Fruit fly (Drosophila melanogaster) whole organism, embryonic: ENCODE measurements around the gene Est-P.

Source experiments
- ATbp ChIP-seq: fragments of 200-800 bp; sonication (Bioruptor generic); optimal IDR thresholded peaks from 2 replicates; lab custom pipeline; 2017; ENCODE audit warnings: missing biosample characterization, mild to moderate bottlenecking, missing genetic modification characterization, missing genetic modification reagents
- B-H2 ChIP-seq: fragments of 200-800 bp; sonication (Bioruptor generic); optimal IDR thresholded peaks from 2 replicates; lab custom pipeline; 2018; ENCODE audit warnings: missing biosample characterization, mild to moderate bottlenecking, missing genetic modification characterization
- C15 ChIP-seq: fragments of 200-800 bp; sonication (Bioruptor generic); IDR thresholded peaks from 3 replicates; pipeline ENCODE4 v1.3.6; 2022; ENCODE audit warnings: missing biosample characterization, missing genetic modification characterization
- CG10979 ChIP-seq: fragments of 200-800 bp; sonication (Bioruptor generic); optimal IDR thresholded peaks from 2 replicates; lab custom pipeline; 2018; ENCODE audit warnings: missing biosample characterization, mild to moderate bottlenecking, missing genetic modification characterization, moderate library complexity
- CG11456 ChIP-seq: fragments of 200-800 bp; sonication (Bioruptor generic); IDR thresholded peaks from 3 replicates; pipeline ENCODE4 v1.3.6; 2022; ENCODE audit warnings: missing biosample characterization, missing genetic modification characterization
- CG11560 ChIP-seq: fragments of 200-800 bp; sonication (Bioruptor generic); IDR thresholded peaks from 3 replicates; pipeline ENCODE4 v1.3.6; 2022; ENCODE audit warnings: missing biosample characterization, missing genetic modification characterization
- CG12155 ChIP-seq: fragments of 200-800 bp; sonication (Bioruptor generic); optimal IDR thresholded peaks from 3 replicates; lab custom pipeline; 2016; ENCODE audit warnings: missing biosample characterization, missing genetic modification characterization
- CG13296 ChIP-seq: fragments of 200-800 bp; sonication (Bioruptor generic); optimal IDR thresholded peaks from 3 replicates; lab custom pipeline; 2018; ENCODE audit warnings: missing biosample characterization, mild to moderate bottlenecking, missing genetic modification characterization
- CG14441 ChIP-seq: fragments of 200-800 bp; sonication (Bioruptor generic); IDR thresholded peaks from 2 replicates; pipeline ENCODE4 v1.3.6; 2022; ENCODE audit warnings: missing biosample characterization, missing genetic modification characterization
- CG17829 ChIP-seq: fragments of 200-800 bp; optimal IDR thresholded peaks from 2 replicates; lab custom pipeline; 2019; ENCODE audit warnings: missing biosample characterization, mild to moderate bottlenecking, missing genetic modification characterization, moderate library complexity
- CG30403 ChIP-seq: fragments of 200-800 bp; sonication (Bioruptor generic); optimal IDR thresholded peaks from 3 replicates; lab custom pipeline; 2016; ENCODE audit warnings: missing biosample characterization, missing genetic modification characterization
- CG34376 ChIP-seq: fragments of 200-800 bp; sonication (Bioruptor generic); optimal IDR thresholded peaks from 2 replicates; lab custom pipeline; 2018; ENCODE audit warnings: missing biosample characterization, mild to moderate bottlenecking, missing genetic modification characterization
- CG3995 ChIP-seq: fragments of 200-800 bp; sonication (Bioruptor generic); optimal IDR thresholded peaks from 3 replicates; lab custom pipeline; 2016; ENCODE audit warnings: missing biosample characterization, missing genetic modification characterization
- CG42726 ChIP-seq: fragments of 200-800 bp; sonication (Bioruptor generic); IDR thresholded peaks from 2 replicates; pipeline ENCODE4 v1.3.6; 2022; ENCODE audit warnings: missing biosample characterization, missing genetic modification characterization; ENCODE audit not compliant: partially characterized antibody
- CG4730 ChIP-seq: fragments of 200-800 bp; sonication (Bioruptor generic); IDR thresholded peaks from 2 replicates; pipeline ENCODE4 v1.3.6; 2022; ENCODE audit warnings: missing biosample characterization, missing genetic modification characterization
- CG6272 ChIP-seq: fragments of 200-800 bp; sonication (Bioruptor generic); IDR thresholded peaks from 2 replicates; pipeline ENCODE4 v1.3.6; 2022; ENCODE audit warnings: missing biosample characterization, missing genetic modification characterization
- CG8089 ChIP-seq: fragments of 200-800 bp; sonication (Bioruptor generic); optimal IDR thresholded peaks from 3 replicates; lab custom pipeline; 2016; ENCODE audit warnings: missing biosample characterization, missing genetic modification characterization
- CG8388 ChIP-seq: fragments of 200-800 bp; sonication (Bioruptor generic); optimal IDR thresholded peaks from 2 replicates; lab custom pipeline; 2019; ENCODE audit warnings: missing biosample characterization, mild to moderate bottlenecking, missing genetic modification characterization, moderate library complexity
- CG9876 ChIP-seq: fragments of 200-800 bp; sonication (Bioruptor generic); optimal IDR thresholded peaks from 2 replicates; lab custom pipeline; 2016; ENCODE audit warnings: missing biosample characterization, missing genetic modification characterization
- CoRest ChIP-seq: fragments of 200-800 bp; sonication (Bioruptor generic); optimal IDR thresholded peaks from 3 replicates; lab custom pipeline; 2018; ENCODE audit warnings: missing biosample characterization, mild to moderate bottlenecking, missing genetic modification characterization, moderate library complexity
- E2f1 ChIP-seq: fragments of 200-800 bp; sonication (Bioruptor generic); IDR thresholded peaks from 2 replicates; pipeline ENCODE4 v1.3.6; 2022; ENCODE audit warnings: missing biosample characterization, missing genetic modification characterization
- Gug ChIP-seq: fragments of 200-800 bp; sonication (Bioruptor generic); IDR thresholded peaks from 4 replicates; pipeline ENCODE4 v1.3.6; 2022; ENCODE audit warnings: missing biosample characterization, missing genetic modification characterization
- H15 ChIP-seq: fragments of 200-800 bp; sonication (Bioruptor generic); IDR thresholded peaks from 3 replicates; pipeline ENCODE4 v1.3.6; 2022; ENCODE audit warnings: missing biosample characterization, missing genetic modification characterization
- Hr39 ChIP-seq: fragments of >200 bp; optimal IDR thresholded peaks from 2 replicates; lab custom pipeline; 2017
- Hsf ChIP-seq: fragments of 200-800 bp; sonication (Bioruptor generic); optimal IDR thresholded peaks from 3 replicates; lab custom pipeline; 2016; ENCODE audit warnings: missing biosample characterization, missing genetic modification characterization
- Mes4 ChIP-seq: fragments of 200-800 bp; sonication (Bioruptor generic); optimal IDR thresholded peaks from 2 replicates; lab custom pipeline; 2016; ENCODE audit warnings: missing biosample characterization, missing genetic modification characterization
- Sox100B ChIP-seq: fragments of 200-800 bp; sonication (Bioruptor generic); optimal IDR thresholded peaks from 3 replicates; lab custom pipeline; 2018; ENCODE audit warnings: missing biosample characterization, mild to moderate bottlenecking, missing genetic modification characterization
- Xbp1 ChIP-seq: fragments of 200-800 bp; sonication (Bioruptor generic); optimal IDR thresholded peaks from 3 replicates; lab custom pipeline; 2016; ENCODE audit warnings: missing biosample characterization, mild to moderate bottlenecking, missing genetic modification characterization
- Xrp1 ChIP-seq: fragments of 200-800 bp; sonication (Bioruptor generic); IDR thresholded peaks from 2 replicates; pipeline ENCODE4 v1.3.6; 2022; ENCODE audit warnings: missing biosample characterization, missing genetic modification characterization
- ab ChIP-seq: fragments of 200-800 bp; sonication (Bioruptor generic); optimal IDR thresholded peaks from 2 replicates; lab custom pipeline; 2016; ENCODE audit warnings: missing biosample characterization, missing genetic modification characterization
- abd-A ChIP-seq: fragments of 200-800 bp; sonication (Bioruptor generic); optimal IDR thresholded peaks from 3 replicates; lab custom pipeline; 2019; ENCODE audit warnings: missing biosample characterization, mild to moderate bottlenecking, missing genetic modification characterization, moderate library complexity
- bbx ChIP-seq: fragments of 200-800 bp; sonication (Bioruptor generic); IDR thresholded peaks from 2 replicates; pipeline ENCODE4 v1.3.6; 2022; ENCODE audit warnings: missing biosample characterization, missing genetic modification characterization; ENCODE audit not compliant: partially characterized antibody
- cad ChIP-seq: fragments of >200 bp; optimal IDR thresholded peaks from 2 replicates; lab custom pipeline; 2017; ENCODE audit warnings: missing biosample characterization, missing genetic modification characterization
- dati ChIP-seq: fragments of 200-800 bp; sonication (Bioruptor generic); IDR thresholded peaks from 2 replicates; pipeline ENCODE4 v1.3.6; 2022; ENCODE audit warnings: missing biosample characterization, missing genetic modification characterization
- fd3F ChIP-seq: fragments of 200-800 bp; sonication (Bioruptor generic); optimal IDR thresholded peaks from 2 replicates; lab custom pipeline; 2018; ENCODE audit warnings: missing biosample characterization, mild to moderate bottlenecking, missing genetic modification characterization, moderate library complexity
- gcm2 ChIP-seq: fragments of 200-800 bp; sonication (Bioruptor generic); optimal IDR thresholded peaks from 2 replicates; lab custom pipeline; 2016; ENCODE audit warnings: missing biosample characterization, missing genetic modification characterization
- gfzf ChIP-seq: fragments of 200-800 bp; sonication (Bioruptor generic); optimal IDR thresholded peaks from 2 replicates; lab custom pipeline; 2016; ENCODE audit warnings: missing biosample characterization, mild to moderate bottlenecking, missing genetic modification characterization, moderate library complexity
- grau ChIP-seq: fragments of 200-800 bp; optimal IDR thresholded peaks from 3 replicates; lab custom pipeline; 2019; ENCODE audit warnings: missing biosample characterization, mild to moderate bottlenecking, missing genetic modification characterization, moderate library complexity
- jing ChIP-seq: fragments of 200-800 bp; sonication (Bioruptor generic); optimal IDR thresholded peaks from 2 replicates; lab custom pipeline; 2018; ENCODE audit warnings: missing biosample characterization, mild to moderate bottlenecking, missing genetic modification characterization
- luna ChIP-seq: fragments of 200-800 bp; sonication (Bioruptor generic); optimal IDR thresholded peaks from 2 replicates; lab custom pipeline; 2016; ENCODE audit warnings: missing biosample characterization, missing genetic modification characterization
- nau ChIP-seq: fragments of 200-800 bp; sonication (Bioruptor generic); optimal IDR thresholded peaks from 3 replicates; lab custom pipeline; 2017; ENCODE audit warnings: missing biosample characterization, mild to moderate bottlenecking, missing genetic modification characterization, missing genetic modification reagents
- oc ChIP-seq: fragments of 200-800 bp; sonication (Bioruptor generic); optimal IDR thresholded peaks from 2 replicates; lab custom pipeline; 2018; ENCODE audit warnings: missing biosample characterization, mild to moderate bottlenecking, missing genetic modification characterization, moderate library complexity
- p53 ChIP-seq: fragments of 200-800 bp; sonication (Bioruptor generic); optimal IDR thresholded peaks from 2 replicates; lab custom pipeline; 2016; ENCODE audit warnings: missing biosample characterization, missing genetic modification characterization
- ranshi ChIP-seq: fragments of 200-800 bp; sonication (Bioruptor generic); IDR thresholded peaks from 2 replicates; pipeline ENCODE4 v1.3.6; 2022; ENCODE audit warnings: missing biosample characterization, missing genetic modification characterization
- salm ChIP-seq: fragments of 200-800 bp; sonication (Bioruptor generic); optimal IDR thresholded peaks from 2 replicates; lab custom pipeline; 2018; ENCODE audit warnings: missing biosample characterization, mild to moderate bottlenecking, missing genetic modification characterization
- shn ChIP-seq: fragments of 200-800 bp; sonication (Bioruptor generic); optimal IDR thresholded peaks from 3 replicates; lab custom pipeline; 2016; ENCODE audit warnings: missing biosample characterization, missing genetic modification characterization
- slbo ChIP-seq: fragments of 200-800 bp; sonication (Bioruptor generic); IDR thresholded peaks from 2 replicates; pipeline ENCODE4 v1.3.6; 2022; ENCODE audit warnings: missing biosample characterization, missing genetic modification characterization
- sug ChIP-seq: fragments of 200-800 bp; optimal IDR thresholded peaks from 2 replicates; lab custom pipeline; 2019; ENCODE audit warnings: missing biosample characterization, mild to moderate bottlenecking, missing genetic modification characterization, moderate library complexity
- tna ChIP-seq: fragments of 200-800 bp; sonication (Bioruptor generic); IDR thresholded peaks from 2 replicates; pipeline ENCODE4 v1.3.6; 2022; ENCODE audit warnings: missing biosample characterization, missing genetic modification characterization; ENCODE audit not compliant: partially characterized antibody
- trem ChIP-seq: fragments of 200-800 bp; optimal IDR thresholded peaks from 3 replicates; lab custom pipeline; 2019; ENCODE audit warnings: missing biosample characterization, mild to moderate bottlenecking, missing genetic modification characterization, moderate library complexity
- vnd ChIP-seq: fragments of 200-800 bp; sonication (Bioruptor generic); IDR thresholded peaks from 3 replicates; pipeline ENCODE4 v1.3.6; 2022; ENCODE audit warnings: missing biosample characterization, missing genetic modification characterization; ENCODE audit not compliant: partially characterized antibody
- wdn ChIP-seq: fragments of 200-800 bp; sonication (Bioruptor generic); IDR thresholded peaks from 2 replicates; pipeline ENCODE4 v1.3.6; 2022; ENCODE audit warnings: missing biosample characterization, missing genetic modification characterization
- zfh1 ChIP-seq: fragments of 200-800 bp; sonication (Bioruptor generic); IDR thresholded peaks from 3 replicates; pipeline ENCODE4 v1.3.6; 2022; ENCODE audit warnings: missing biosample characterization, missing genetic modification characterization

Gene Est-P

dm6 chr3L:12203736-12204135 is 13.2 kb downstream of the Est-P start, which contains the start of gene Ak1 (continued):
- TF ChIP-seq Sox100B (GFP tag; lab: Kevin White, UChicago): no peak
- no peak for TF ChIP-seq CG12155 (GFP tag; lab: Kevin White, UChicago)
- no peak for TF ChIP-seq oc (tag; lab: Kevin White, UChicago)
- no peak for TF ChIP-seq luna (GFP tag; lab: Kevin White, UChicago)
- TF ChIP-seq grau (tag; lab: Kevin White, UChicago): no peak
- peak; percentile 46 for TF ChIP-seq abd-A (tag; lab: Kevin White, UChicago)
- TF ChIP-seq sug (tag; lab: Kevin White, UChicago): peak; percentile 34
- no peak for TF ChIP-seq Xbp1 (GFP tag; lab: Kevin White, UChicago)
- no peak for TF ChIP-seq Gug
- TF ChIP-seq CG11560: no peak
- no peak for TF ChIP-seq H15 (GFP tag; lab: Robert Waterston, UW)
- TF ChIP-seq ranshi (GFP tag; lab: Robert Waterston, UW): no peak
- TF ChIP-seq shn (GFP tag; lab: Kevin White, UChicago): no peak
- TF ChIP-seq CG13296 (GFP tag; lab: Kevin White, UChicago): no peak
- no peak for TF ChIP-seq CG9876 (GFP tag; lab: Kevin White, UChicago)
- no peak for TF ChIP-seq CG8089 (GFP tag; lab: Kevin White, UChicago)
- no peak for TF ChIP-seq dati
- TF ChIP-seq trem (tag; lab: Kevin White, UChicago): no peak
- no peak for TF ChIP-seq CG8388 (GFP tag; lab: Kevin White, UChicago)
- no peak for TF ChIP-seq vnd (GFP tag; lab: Robert Waterston, UW)
- no peak for TF ChIP-seq CG17829 (tag; lab: Kevin White, UChicago)
- no peak for TF ChIP-seq E2f1
- TF ChIP-seq p53 (GFP tag; lab: Kevin White, UChicago): no peak
- peak; percentile 32 for TF ChIP-seq B-H2 (GFP tag; lab: Kevin White, UChicago)
- no peak for TF ChIP-seq Hr39 (lab: Kevin White, UChicago)
- no peak for TF ChIP-seq salm
- TF ChIP-seq gcm2: no peak
- TF ChIP-seq Mes4 (GFP tag; lab: Kevin White, UChicago): no peak
- no peak for TF ChIP-seq CG3995 (GFP tag; lab: Kevin White, UChicago)
- TF ChIP-seq CG10979 (tag; lab: Kevin White, UChicago): no peak
- TF ChIP-seq fd3F (GFP tag; lab: Kevin White, UChicago): no peak
- TF ChIP-seq slbo: no peak
- no peak for TF ChIP-seq CoRest
- TF ChIP-seq nau (GFP tag; lab: Kevin White, UChicago): no peak
- TF ChIP-seq CG4730 (GFP tag; lab: Robert Waterston, UW): no peak
- TF ChIP-seq CG30403 (GFP tag; lab: Kevin White, UChicago): no peak
- no peak for TF ChIP-seq Hsf
- no peak for TF ChIP-seq ATbp (GFP tag; lab: Kevin White, UChicago)
- TF ChIP-seq zfh1 (GFP tag; lab: Robert Waterston, UW): no peak
- TF ChIP-seq jing (GFP tag; lab: Kevin White, UChicago): no peak
- no peak for TF ChIP-seq Xrp1 (GFP tag; lab: Robert Waterston, UW)
- no peak for TF ChIP-seq tna (GFP tag; lab: Robert Waterston, UW)
- TF ChIP-seq wdn (GFP tag; lab: Robert Waterston, UW): no peak
- TF ChIP-seq CG6272: no peak
- TF ChIP-seq CG11456 (GFP tag; lab: Robert Waterston, UW): no peak
- no peak for TF ChIP-seq CG14441 (GFP tag; lab: Robert Waterston, UW)
- TF ChIP-seq CG34376: peak; percentile 31
- TF ChIP-seq cad (GFP tag; lab: Kevin White, UChicago): no peak
- no peak for TF ChIP-seq gfzf
- TF ChIP-seq ab (GFP tag; lab: Kevin White, UChicago): no peak
- peak; percentile 37; the same call in 1 of the 2 replicates for TF ChIP-seq bbx (GFP tag; lab: Robert Waterston, UW)
- TF ChIP-seq CG42726 (GFP tag; lab: Robert Waterston, UW): no peak
- no peak for TF ChIP-seq C15 (GFP tag; lab: Robert Waterston, UW)
